Fruit fly (Drosophila melanogaster): ENCODE measurements around the gene Rbp6.

dm6 chr3L:17015663-17016575, 222.1 kb downstream of the Rbp6 start, which contains the start of the genes CG6664 and CG7728:
- TF ChIP-seq CG15336 (GFP tag; IDR thresholded peaks at IDR 0.05) (no peak), CG6792 (GFP tag; optimal IDR thresholded peaks at IDR 0.05) (peak; percentile 14)
